Worm (Caenorhabditis elegans): ENCODE data around the gene str-6.

DNA sequence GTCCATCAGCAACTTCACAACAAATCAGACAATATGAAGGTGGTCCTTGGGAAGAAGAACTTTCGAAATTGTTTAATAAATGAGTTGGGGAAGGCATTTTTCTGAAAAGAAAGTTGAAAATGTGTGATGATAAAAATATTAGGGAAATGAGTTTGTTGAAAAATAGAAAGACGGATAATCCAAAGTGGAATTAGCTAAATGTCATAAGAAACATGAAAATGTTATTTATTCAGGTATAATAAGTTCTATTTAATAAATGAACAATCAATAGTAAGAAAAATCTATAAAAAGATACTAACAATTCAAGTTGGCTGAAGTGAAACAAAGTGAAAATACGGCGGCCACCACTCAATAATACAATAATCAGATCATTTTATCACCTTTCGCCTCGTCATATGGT, 47.8 kb downstream of the str-6 start, which contains the start of gene nhr-53:
- TF ChIP-seq flt-1 (GFP tag; IDR thresholded peaks at IDR 0.05) = no peak
- no peak for TF ChIP-seq tab-1 (GFP tag; IDR thresholded peaks at IDR 0.05)
- TF ChIP-seq ztf-23 (GFP tag; IDR thresholded peaks at IDR 0.05) = no peak
- no peak for TF ChIP-seq klf-2 (GFP tag; conservative IDR thresholded peaks at IDR 0.05)
- no peak for TF ChIP-seq T22C8.4 (GFP tag; IDR thresholded peaks at IDR 0.05)
- no peak for TF ChIP-seq med-1 (GFP tag; optimal IDR thresholded peaks at IDR 0.05; ENCODE audit: insufficient read depth)
- TF ChIP-seq ztf-29 (GFP tag; IDR thresholded peaks at IDR 0.05) = no peak
- TF ChIP-seq ref-1 (GFP tag; conservative IDR thresholded peaks at IDR 0.05) = no peak
- TF ChIP-seq cog-1 (tag; optimal IDR thresholded peaks at IDR 0.05) = no peak

Measured in whole organism, midembryonic.